Fruit fly (Drosophila melanogaster): ENCODE data around the gene M6.

The M6 gene

DNA sequence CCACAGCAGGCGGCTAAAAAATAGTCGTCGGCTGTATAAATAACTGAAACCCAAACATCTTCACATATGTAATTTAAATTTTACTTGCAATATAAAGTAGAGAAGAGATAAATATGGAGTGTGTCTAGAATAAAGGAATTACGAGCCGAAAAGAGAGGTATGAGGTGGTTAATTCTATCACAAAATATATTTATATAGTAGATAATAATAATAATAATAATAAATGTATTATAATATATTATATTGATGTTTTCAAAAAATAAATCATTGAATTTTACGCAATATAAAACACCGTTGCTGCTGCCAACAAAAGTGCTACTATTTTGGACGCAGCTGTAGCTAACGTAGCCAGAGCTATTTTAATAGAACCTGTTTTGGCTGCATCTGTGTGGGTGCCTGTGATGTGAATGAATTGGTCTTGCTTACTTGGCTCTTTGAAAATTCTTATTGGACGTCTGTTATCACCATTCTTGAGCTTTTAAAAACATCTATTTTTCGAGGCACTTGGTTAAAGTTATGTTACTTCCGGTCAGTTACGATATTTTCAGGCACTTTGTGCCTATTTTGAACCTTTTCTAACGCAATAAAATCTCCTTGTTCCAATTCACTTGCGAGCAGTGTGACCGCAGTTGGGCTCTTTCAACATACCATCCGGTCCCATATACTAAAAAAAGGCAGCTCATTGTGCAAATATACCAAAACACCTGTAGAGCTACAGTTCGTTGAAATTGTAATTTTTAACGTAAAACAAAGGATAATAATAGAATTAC is 10.6 kb upstream of the M6 start, which contains the start of gene Hr78:
TSS of gene Hr78 (minus strand) at position 630 of the 770 bp plus-strand sequence.
- TF ChIP-seq CG17801 (GFP tag; optimal IDR thresholded peaks at IDR 0.05; ENCODE audit: partially characterized antibody), result peak; percentile 67

- TF ChIP-seq CG17801 (GFP tag; optimal IDR thresholded peaks at IDR 0.05; ENCODE audit: partially characterized antibody), result no peak
Observed at dm6 chr3L:21501172-21501571, 6.5 kb upstream of the M6 start, which contains the start of gene Est-Q. TSS of gene Est-Q (plus strand) at chr3L:21501421.

dm6 chr3L:21501928-21502327 is 5.7 kb upstream of the M6 start:
- TF ChIP-seq CG17801 (GFP tag; optimal IDR thresholded peaks at IDR 0.05; ENCODE audit: partially characterized antibody), result no peak

DNA sequence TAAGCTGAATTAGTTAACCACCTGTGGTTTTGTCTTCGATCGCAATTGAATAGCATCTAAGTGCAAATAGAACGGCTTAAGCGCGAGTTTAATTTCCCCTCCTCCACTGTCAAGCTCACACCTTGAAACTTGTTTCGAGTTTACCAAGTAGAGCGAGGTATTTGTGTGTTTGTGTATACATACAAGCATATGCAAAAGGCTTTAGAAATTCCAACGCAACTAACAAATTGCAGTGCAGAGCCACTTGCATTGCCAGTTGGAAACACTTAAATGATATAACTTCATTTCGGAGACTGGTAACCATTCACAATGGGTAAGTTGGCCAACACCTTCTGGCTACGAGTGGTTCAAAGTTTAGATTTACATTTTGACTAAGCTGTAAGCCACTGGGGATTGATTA is 303 bp downstream of the M6 start:
- TF ChIP-seq CG17801 (GFP tag; optimal IDR thresholded peaks at IDR 0.05; ENCODE audit: partially characterized antibody), result no peak

DNA sequence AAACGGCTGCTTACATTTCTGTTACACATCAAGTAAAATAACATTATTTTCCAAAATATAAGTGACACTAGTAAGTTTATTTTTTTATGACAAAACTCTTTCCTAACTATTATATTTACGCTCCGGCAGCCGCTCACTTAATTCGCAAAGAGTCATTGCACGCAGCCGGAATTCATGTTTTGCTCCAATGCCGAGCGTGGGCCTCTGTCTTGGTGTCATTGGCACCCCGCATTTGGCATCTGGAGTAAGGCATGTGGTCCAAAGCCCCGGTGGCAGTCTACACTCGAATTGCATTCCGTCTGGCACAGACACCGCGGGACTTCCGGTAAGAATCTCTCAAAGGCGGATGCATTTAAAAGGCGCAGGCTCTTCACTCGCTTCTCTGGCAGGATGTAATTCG is 969 bp downstream of the M6 start:
- TF ChIP-seq CG17801 (GFP tag; optimal IDR thresholded peaks at IDR 0.05; ENCODE audit: partially characterized antibody), result no peak

DNA sequence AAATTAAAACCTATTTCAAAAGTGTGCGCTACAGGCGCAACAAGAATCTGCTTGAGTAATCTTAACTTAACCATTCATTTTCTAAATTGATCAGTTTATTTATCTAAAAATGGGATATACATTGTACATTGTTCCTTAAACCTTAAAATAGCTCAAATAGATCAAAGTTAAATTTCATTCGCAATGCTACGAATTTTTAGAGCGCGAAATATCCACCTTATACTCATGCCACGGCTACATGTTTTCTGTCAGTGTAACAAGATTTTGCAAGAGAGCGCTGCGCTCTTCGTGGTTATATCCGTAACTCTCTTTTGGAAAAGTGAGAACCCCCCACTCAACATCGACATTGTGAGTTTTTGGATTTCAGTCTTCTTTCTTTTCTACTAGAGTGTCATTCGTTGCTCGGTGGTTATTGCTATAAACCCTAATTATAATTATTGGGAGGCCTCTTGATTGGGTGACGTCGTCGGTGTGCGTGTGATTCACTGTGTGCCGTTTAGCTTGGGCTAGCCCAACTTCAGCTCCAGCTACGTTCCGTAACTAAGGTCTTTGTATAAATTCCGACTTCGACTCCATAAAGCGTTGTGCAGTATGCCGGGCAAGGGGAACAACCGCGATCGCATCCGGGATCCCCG is 2.0 kb downstream of the M6 start:
- TF ChIP-seq CG17801 (GFP tag; optimal IDR thresholded peaks at IDR 0.05; ENCODE audit: partially characterized antibody), result peak; percentile 30

DNA sequence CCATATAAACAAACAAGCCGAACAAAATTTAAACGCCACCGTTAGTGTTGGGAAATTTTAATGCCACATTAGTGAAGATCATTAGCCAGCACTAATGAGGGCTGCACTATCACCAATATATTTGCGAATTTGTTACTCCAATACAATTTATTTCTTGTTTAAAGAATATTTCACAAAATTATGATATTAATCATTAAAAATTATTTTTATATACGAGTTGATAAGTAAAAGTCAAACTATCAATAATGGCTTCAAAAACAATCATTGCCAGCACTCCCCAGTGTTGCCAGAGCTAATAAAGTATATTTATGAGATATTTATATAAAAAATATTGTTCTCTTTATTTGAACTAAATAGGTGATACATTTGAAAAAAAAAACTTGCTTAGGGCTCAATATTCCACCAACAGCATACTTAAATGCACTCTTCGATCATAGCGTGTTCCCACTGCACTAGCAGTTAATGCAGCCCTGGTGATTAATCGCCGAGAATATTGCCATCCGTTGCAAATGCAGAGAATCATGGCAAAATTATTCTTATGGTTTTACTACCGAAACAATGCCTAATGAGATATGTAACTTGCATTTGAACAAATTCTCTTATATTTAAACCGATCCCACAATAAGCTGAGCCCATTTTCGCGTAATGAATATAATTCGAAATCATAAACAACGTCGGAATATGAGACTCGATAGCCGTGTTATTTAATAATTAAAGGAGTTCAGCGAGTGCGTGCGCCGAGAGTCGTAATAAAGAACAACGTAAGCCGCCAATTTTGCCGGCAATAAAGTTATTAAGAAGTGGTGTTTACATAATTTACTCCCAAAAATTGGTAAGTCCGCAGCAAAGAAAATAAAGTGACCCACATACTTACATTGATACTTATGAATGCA is 8.4 kb downstream of the M6 start, which contains the start of the genes SAK and Cdk12:
TSS of gene SAK (minus strand) at position 65 of the 893 bp plus-strand sequence.
TSS of gene Cdk12 (plus strand) at position 484 of the 893 bp plus-strand sequence.
- peak; percentile 86 for TF ChIP-seq CG17801 (GFP tag; optimal IDR thresholded peaks at IDR 0.05; ENCODE audit: partially characterized antibody)

dm6 chr3L:21516716-21517266 is 9.1 kb downstream of the M6 start:
- TF ChIP-seq CG17801 (GFP tag; optimal IDR thresholded peaks at IDR 0.05; ENCODE audit: partially characterized antibody), result peak; percentile 19

DNA sequence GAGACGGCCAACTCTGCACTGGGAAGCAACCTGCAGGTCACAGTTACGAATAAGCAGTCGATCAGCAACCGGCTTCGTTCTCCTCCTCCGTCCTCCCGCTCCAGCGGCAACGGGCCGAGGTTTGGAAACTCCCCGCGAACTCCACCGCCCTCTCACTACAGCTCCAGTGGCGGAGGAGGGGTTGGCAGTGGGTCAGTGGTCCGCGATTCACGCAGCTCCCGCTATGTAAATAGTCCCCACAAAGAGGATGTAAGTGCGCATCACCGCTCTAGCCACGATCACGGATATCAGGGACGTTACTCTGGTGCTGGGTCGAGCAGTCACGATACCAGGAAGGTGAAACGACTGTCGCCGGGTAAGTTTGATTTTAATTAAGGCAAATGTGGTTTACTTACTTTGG is 10.7 kb downstream of the M6 start:
- no peak for TF ChIP-seq CG17801 (GFP tag; optimal IDR thresholded peaks at IDR 0.05; ENCODE audit: partially characterized antibody)

- no peak for TF ChIP-seq CG17801 (GFP tag; optimal IDR thresholded peaks at IDR 0.05; ENCODE audit: partially characterized antibody)
Observed at dm6 chr3L:21523059-21523836, 15.6 kb downstream of the M6 start, which contains the start of gene CG7611. TSS of gene CG7611 (plus strand) at chr3L:21523186.

DNA sequence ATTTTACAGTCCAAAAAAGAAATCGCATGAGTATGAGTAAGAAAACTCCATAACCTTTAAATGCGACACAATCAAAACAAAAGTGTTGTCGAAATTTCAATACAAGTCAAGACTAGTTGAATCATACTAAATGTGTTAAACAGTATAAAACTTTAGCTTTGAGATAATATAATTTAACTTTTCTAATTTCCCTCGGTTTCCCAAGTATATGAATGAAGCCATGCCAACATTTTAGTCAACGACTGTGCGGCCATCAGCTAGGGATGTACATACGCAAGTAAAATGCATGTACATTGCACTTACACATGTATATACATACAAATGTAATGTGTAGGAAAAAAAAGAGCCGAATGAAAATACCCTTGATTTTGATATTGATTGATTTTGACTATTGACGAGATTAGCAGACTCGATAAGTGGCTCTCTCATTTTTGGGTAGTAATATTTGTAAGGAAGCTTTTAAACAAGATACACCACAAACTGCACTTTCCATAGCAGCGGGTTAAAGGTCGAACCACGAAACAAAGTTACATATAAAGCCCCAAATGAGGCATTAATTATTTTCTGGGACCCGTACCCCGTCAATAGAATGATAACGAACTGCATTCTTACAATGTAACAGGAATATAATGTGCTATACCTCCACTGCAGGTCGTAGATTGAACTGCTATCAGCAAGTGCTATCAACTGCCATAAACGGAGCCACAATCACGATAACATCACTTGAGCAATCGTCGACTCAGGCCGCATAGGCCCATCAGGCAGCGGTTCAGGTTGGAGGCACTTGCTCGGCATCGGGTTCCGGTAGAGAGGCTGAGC is 16.6 kb downstream of the M6 start:
- TF ChIP-seq CG17801 (GFP tag; optimal IDR thresholded peaks at IDR 0.05; ENCODE audit: partially characterized antibody), result no peak

dm6 chr3L:21529108-21529507 is 21.5 kb downstream of the M6 start, which contains the start of gene Arv1:
TSS of gene Arv1 (minus strand) at chr3L:21529333.
- no peak for TF ChIP-seq CG17801 (GFP tag; optimal IDR thresholded peaks at IDR 0.05; ENCODE audit: partially characterized antibody)

- peak; percentile 62 for TF ChIP-seq CG17801 (GFP tag; optimal IDR thresholded peaks at IDR 0.05; ENCODE audit: partially characterized antibody)
Observed at dm6 chr3L:21533270-21533948, 25.8 kb downstream of the M6 start, which contains the start of gene Mkrn1. TSS of gene Mkrn1 (minus strand) at chr3L:21533713.
